Fruit fly (Drosophila melanogaster) whole organism, embryonic: ENCODE measurements around the gene CIA30.

ENCODE experiments used
- Abd-B ChIP-seq: fragments of 200-800 bp; sonication (Bioruptor generic); optimal IDR thresholded peaks from 2 replicates; lab custom pipeline; 2018; ENCODE audit warnings: missing biosample characterization, mild to moderate bottlenecking, missing genetic modification characterization, moderate library complexity
- Ada2b ChIP-seq: fragments of 200-800 bp; sonication (Bioruptor generic); IDR thresholded peaks from 2 replicates; pipeline ENCODE4 v1.3.6; 2022; ENCODE audit warnings: missing biosample characterization, missing genetic modification characterization
- Atf3 ChIP-seq: fragments of 200-800 bp; sonication (Bioruptor generic); optimal IDR thresholded peaks from 3 replicates; lab custom pipeline; 2016; ENCODE audit warnings: missing biosample characterization, missing genetic modification characterization
- CG10147 ChIP-seq: fragments of 200-800 bp; sonication (Bioruptor generic); optimal IDR thresholded peaks from 2 replicates; lab custom pipeline; 2019; ENCODE audit warnings: missing biosample characterization, mild to moderate bottlenecking, missing genetic modification characterization, moderate library complexity
- CG10543 ChIP-seq: fragments of 200-800 bp; sonication (Bioruptor generic); optimal IDR thresholded peaks from 3 replicates; lab custom pipeline; 2017; ENCODE audit warnings: missing biosample characterization, mild to moderate bottlenecking, missing genetic modification characterization, moderate library complexity
- CG12219 ChIP-seq: fragments of 200-800 bp; sonication (Bioruptor generic); optimal IDR thresholded peaks from 3 replicates; lab custom pipeline; 2018; ENCODE audit warnings: missing biosample characterization, mild to moderate bottlenecking, missing genetic modification characterization
- CG12236 ChIP-seq: fragments of 200-800 bp; sonication (Bioruptor generic); optimal IDR thresholded peaks from 2 replicates; lab custom pipeline; 2016; ENCODE audit warnings: missing biosample characterization, missing genetic modification characterization
- CG12391 ChIP-seq: fragments of 200-800 bp; sonication (Bioruptor generic); optimal IDR thresholded peaks from 3 replicates; lab custom pipeline; 2018; ENCODE audit warnings: missing biosample characterization, mild to moderate bottlenecking, missing genetic modification characterization, moderate library complexity
- CG12744 ChIP-seq: fragments of 200-800 bp; sonication (Bioruptor generic); optimal IDR thresholded peaks from 2 replicates; lab custom pipeline; 2016; ENCODE audit warnings: missing biosample characterization, missing genetic modification characterization
- CG13775 ChIP-seq: fragments of 200-800 bp; sonication (Bioruptor generic); optimal IDR thresholded peaks from 3 replicates; lab custom pipeline; 2017; ENCODE audit warnings: missing biosample characterization, mild to moderate bottlenecking, missing genetic modification characterization
- CG17328 ChIP-seq: fragments of 200-800 bp; sonication (Bioruptor generic); IDR thresholded peaks from 2 replicates; pipeline ENCODE4 v1.3.6; 2022; ENCODE audit warnings: missing biosample characterization, missing genetic modification characterization
- CG18011 ChIP-seq: fragments of 200-800 bp; sonication (Bioruptor generic); optimal IDR thresholded peaks from 2 replicates; lab custom pipeline; 2017; ENCODE audit warnings: missing biosample characterization, missing genetic modification characterization, mild to moderate bottlenecking, moderate library complexity, missing genotype
- CG2116 ChIP-seq: fragments of 200-800 bp; sonication (Bioruptor generic); optimal IDR thresholded peaks from 3 replicates; lab custom pipeline; 2018; ENCODE audit warnings: missing biosample characterization, mild to moderate bottlenecking, missing genetic modification characterization
- CG34422 ChIP-seq: fragments of 200-800 bp; sonication (Bioruptor generic); IDR thresholded peaks from 3 replicates; pipeline ENCODE4 v1.3.6; 2022; ENCODE audit warnings: missing biosample characterization, missing genetic modification characterization
- CG3847 ChIP-seq: fragments of 200-800 bp; sonication (Bioruptor generic); IDR thresholded peaks from 2 replicates; pipeline ENCODE4 v1.3.6; 2022; ENCODE audit warnings: missing biosample characterization, missing genetic modification characterization
- CG6254 ChIP-seq: fragments of 200-800 bp; sonication (Bioruptor generic); optimal IDR thresholded peaks from 3 replicates; lab custom pipeline; 2017; ENCODE audit warnings: mild to moderate bottlenecking, missing biosample characterization, missing genetic modification reagents, missing genetic modification characterization
- CG6272 ChIP-seq: fragments of 200-800 bp; sonication (Bioruptor generic); IDR thresholded peaks from 2 replicates; pipeline ENCODE4 v1.3.6; 2022; ENCODE audit warnings: missing biosample characterization, missing genetic modification characterization
- CG6683 ChIP-seq: fragments of 200-800 bp; sonication (Bioruptor generic); optimal IDR thresholded peaks from 2 replicates; lab custom pipeline; 2017; ENCODE audit warnings: missing biosample characterization, mild to moderate bottlenecking, missing genetic modification characterization, missing genetic modification reagents
- CG7556 ChIP-seq: fragments of 200-800 bp; sonication (Bioruptor generic); optimal IDR thresholded peaks from 2 replicates; lab custom pipeline; 2017; ENCODE audit warnings: missing biosample characterization, mild to moderate bottlenecking, missing genetic modification characterization
- CrebB ChIP-seq: fragments of 200-800 bp; sonication (Bioruptor generic); optimal IDR thresholded peaks from 3 replicates; lab custom pipeline; 2018; ENCODE audit warnings: missing biosample characterization, mild to moderate bottlenecking, missing genetic modification characterization
- HLH3B ChIP-seq: fragments of 200-800 bp; sonication (Bioruptor generic); IDR thresholded peaks from 2 replicates; pipeline ENCODE4 v1.3.6; 2022; ENCODE audit warnings: missing biosample characterization, missing genetic modification characterization
- HLHmδ ChIP-seq: fragments of 200-800 bp; sonication (Bioruptor generic); optimal IDR thresholded peaks from 2 replicates; lab custom pipeline; 2018; ENCODE audit warnings: missing biosample characterization, mild to moderate bottlenecking, missing genetic modification characterization, moderate library complexity
- Hmx ChIP-seq: fragments of 200-800 bp; sonication (Bioruptor generic); optimal IDR thresholded peaks from 2 replicates; lab custom pipeline; 2016; ENCODE audit warnings: missing biosample characterization, missing genetic modification characterization
- Kr ChIP-seq: fragments of 200-800 bp; sonication (Bioruptor generic); optimal IDR thresholded peaks from 2 replicates; lab custom pipeline; 2017; ENCODE audit warnings: missing biosample characterization, mild to moderate bottlenecking, missing genetic modification characterization
- NC2β ChIP-seq: fragments of 200-800 bp; sonication (Bioruptor generic); optimal IDR thresholded peaks from 2 replicates; lab custom pipeline; 2016; ENCODE audit warnings: missing biosample characterization, missing genetic modification characterization
- Oaz ChIP-seq: fragments of 200-800 bp; sonication (Bioruptor generic); IDR thresholded peaks from 2 replicates; pipeline ENCODE4 v1.3.6; 2022; ENCODE audit warnings: missing biosample characterization, missing genetic modification characterization
- PHDP ChIP-seq: fragments of 200-800 bp; sonication (Bioruptor generic); optimal IDR thresholded peaks from 3 replicates; lab custom pipeline; 2018; ENCODE audit warnings: missing biosample characterization, mild to moderate bottlenecking, missing genetic modification characterization, moderate library complexity
- Side ChIP-seq: fragments of 200-800 bp; sonication (Bioruptor generic); optimal IDR thresholded peaks from 2 replicates; lab custom pipeline; 2016; ENCODE audit warnings: missing biosample characterization, missing genetic modification characterization
- Spps ChIP-seq: fragments of 200-800 bp; sonication (Bioruptor generic); optimal IDR thresholded peaks from 2 replicates; lab custom pipeline; 2018; ENCODE audit warnings: missing biosample characterization, mild to moderate bottlenecking, missing genetic modification characterization
- TFAM ChIP-seq: fragments of 200-800 bp; sonication (Bioruptor generic); optimal IDR thresholded peaks from 2 replicates; lab custom pipeline; 2017; ENCODE audit warnings: missing biosample characterization, missing genetic modification characterization, inconsistent platforms
- Taf1 ChIP-seq: fragments of 200-800 bp; sonication (Bioruptor generic); IDR thresholded peaks from 2 replicates; pipeline ENCODE4 v1.3.6; 2022; ENCODE audit warnings: missing biosample characterization, missing genetic modification characterization
- bab2 ChIP-seq: fragments of 200-800 bp; sonication (Bioruptor generic); optimal IDR thresholded peaks from 2 replicates; lab custom pipeline; 2016; ENCODE audit warnings: missing biosample characterization, missing genetic modification characterization
- caup ChIP-seq: fragments of 200-800 bp; sonication (Bioruptor generic); optimal IDR thresholded peaks from 3 replicates; lab custom pipeline; 2017; ENCODE audit warnings: missing biosample characterization, mild to moderate bottlenecking, missing genetic modification characterization, moderate library complexity; ENCODE audit not compliant: severe bottlenecking
- chif ChIP-seq, 2 experiments: fragments of 200-800 bp; sonication (Bioruptor generic); optimal IDR thresholded peaks; 3 replicates each; lab custom pipeline; 2016; ENCODE audit warnings: missing biosample characterization in 2 of 2, missing genetic modification characterization in 2 of 2
- danr ChIP-seq: fragments of 200-800 bp; sonication (Bioruptor generic); IDR thresholded peaks from 2 replicates; pipeline ENCODE4 v1.3.6; 2022; ENCODE audit warnings: missing biosample characterization, missing genetic modification characterization
- dimm ChIP-seq: fragments of 200-800 bp; sonication (Bioruptor generic); IDR thresholded peaks from 2 replicates; pipeline ENCODE4 v1.3.6; 2022; ENCODE audit warnings: missing biosample characterization, missing genetic modification characterization
- disco-r ChIP-seq: fragments of 200-800 bp; sonication (Bioruptor generic); optimal IDR thresholded peaks from 2 replicates; lab custom pipeline; 2016; ENCODE audit warnings: missing biosample characterization, missing genetic modification characterization
- esg ChIP-seq: fragments of 200-800 bp; sonication (Bioruptor generic); conservative IDR thresholded peaks from 2 replicates; pipeline ENCODE4 v1.3.6; 2022; ENCODE audit warnings: missing biosample characterization, missing genetic modification characterization
- fd96Cb ChIP-seq: fragments of 200-800 bp; sonication (Bioruptor generic); optimal IDR thresholded peaks from 2 replicates; lab custom pipeline; 2018; ENCODE audit warnings: missing biosample characterization, mild to moderate bottlenecking, missing genetic modification characterization, moderate library complexity
- gem ChIP-seq: fragments of 200-800 bp; sonication (Bioruptor generic); optimal IDR thresholded peaks from 2 replicates; lab custom pipeline; 2019; ENCODE audit warnings: missing biosample characterization, mild to moderate bottlenecking, missing genetic modification characterization, moderate library complexity
- gro ChIP-seq: fragments of 200-800 bp; sonication (Bioruptor generic); optimal IDR thresholded peaks from 2 replicates; lab custom pipeline; 2016; ENCODE audit warnings: missing biosample characterization, missing genetic modification characterization
- hbn ChIP-seq: fragments of 200-800 bp; sonication (Bioruptor generic); IDR thresholded peaks from 2 replicates; pipeline ENCODE4 v1.3.6; 2022; ENCODE audit warnings: missing biosample characterization, missing genetic modification characterization; ENCODE audit not compliant: partially characterized antibody
- ind ChIP-seq: fragments of 200-800 bp; sonication (Bioruptor generic); optimal IDR thresholded peaks from 3 replicates; lab custom pipeline; 2016; ENCODE audit warnings: missing biosample characterization, missing genetic modification characterization
- insv ChIP-seq, 2 experiments: fragments of 200-800 bp; sonication (Bioruptor generic); optimal IDR thresholded peaks; 3 replicates each; lab custom pipeline; 2016 to 2018; ENCODE audit warnings: missing biosample characterization in 2 of 2, missing genetic modification characterization in 2 of 2
- nau ChIP-seq: fragments of 200-800 bp; sonication (Bioruptor generic); optimal IDR thresholded peaks from 3 replicates; lab custom pipeline; 2017; ENCODE audit warnings: missing biosample characterization, mild to moderate bottlenecking, missing genetic modification characterization, missing genetic modification reagents
- otp ChIP-seq: fragments of 200-800 bp; sonication (Bioruptor generic); IDR thresholded peaks from 3 replicates; pipeline ENCODE4, ENCODE4 v1.3.6; 2022; ENCODE audit warnings: missing biosample characterization, missing genetic modification characterization
- repo ChIP-seq: fragments of 200-800 bp; sonication (Bioruptor generic); optimal IDR thresholded peaks from 2 replicates; lab custom pipeline; 2016; ENCODE audit warnings: missing biosample characterization, missing genetic modification characterization
- row ChIP-seq: fragments of 200-800 bp; sonication (Bioruptor generic); IDR thresholded peaks from 3 replicates; pipeline ENCODE4 v1.3.6; 2022; ENCODE audit warnings: missing biosample characterization, missing genetic modification characterization
- slbo ChIP-seq: fragments of 200-800 bp; sonication (Bioruptor generic); IDR thresholded peaks from 2 replicates; pipeline ENCODE4 v1.3.6; 2022; ENCODE audit warnings: missing biosample characterization, missing genetic modification characterization
- toy ChIP-seq: fragments of 200-800 bp; sonication (Bioruptor generic); IDR thresholded peaks from 2 replicates; pipeline ENCODE4 v1.3.6; 2022; ENCODE audit warnings: missing biosample characterization, missing genetic modification characterization
- trem ChIP-seq: fragments of 200-800 bp; optimal IDR thresholded peaks from 3 replicates; lab custom pipeline; 2019; ENCODE audit warnings: missing biosample characterization, mild to moderate bottlenecking, missing genetic modification characterization, moderate library complexity
- tx ChIP-seq: fragments of 200-800 bp; sonication (Bioruptor generic); optimal IDR thresholded peaks from 2 replicates; lab custom pipeline; 2016; ENCODE audit warnings: missing biosample characterization, missing genetic modification characterization

CIA30 gene

dm6 chr3R:29690539-29690852 is 46.3 kb upstream of the CIA30 start (continued):
- TF ChIP-seq CG10543 (no peak), CG12219 (GFP tag; lab: Kevin White, UChicago) (peak; percentile 35), CG12744 (GFP tag; lab: Kevin White, UChicago) (no peak), CG6683 (no peak), NC2β (GFP tag; lab: Kevin White, UChicago) (peak; percentile 6), CG6272 (GFP tag; lab: Robert Waterston, UW) (no peak), CG10147 (no peak), Abd-B (peak; percentile 51), insv (GFP tag; optimal IDR thresholded peaks at IDR 0.05; lab: Kevin White, UChicago) (no peak), Oaz (GFP tag; lab: Robert Waterston, UW) (no peak), fd96Cb (tag; lab: Kevin White, UChicago) (peak; percentile 59), CG12391 (tag; lab: Kevin White, UChicago) (peak; percentile 61), Hmx (GFP tag; lab: Kevin White, UChicago) (no peak), PHDP (peak; percentile 64), Taf1 (GFP tag; lab: Robert Waterston, UW) (no peak), nau (GFP tag; lab: Kevin White, UChicago) (no peak), repo (GFP tag; lab: Kevin White, UChicago) (no peak), CG18011 (no peak), CG2116 (GFP tag; lab: Kevin White, UChicago) (no peak), TFAM (GFP tag; lab: Kevin White, UChicago) (no peak), CG3847 (0 out of 2 replicates have a peak, but pooled peaks have one; percentile 20), row (GFP tag; lab: Robert Waterston, UW) (peak; percentile 68), HLH3B (GFP tag; lab: Robert Waterston, UW) (no peak), bab2 (GFP tag; lab: Kevin White, UChicago) (peak; percentile 28), CG17328 (GFP tag; lab: Robert Waterston, UW) (peak; percentile 43; the same call in 1 of the 2 replicates), otp (GFP tag; lab: Robert Waterston, UW) (no peak), CG12236 (GFP tag; lab: Kevin White, UChicago) (no peak), disco-r (no peak), esg (GFP tag; lab: Robert Waterston, UW) (0 out of 2 replicates have a peak, but pooled peaks have one; percentile 38), dimm (GFP tag; lab: Robert Waterston, UW) (no peak), CrebB (tag; lab: Kevin White, UChicago) (no peak), Atf3 (GFP tag; lab: Kevin White, UChicago) (no peak), gem (tag; lab: Kevin White, UChicago) (peak; percentile 72), HLHmδ (GFP tag; lab: Kevin White, UChicago) (no peak), Ada2b (GFP tag; lab: Robert Waterston, UW) (peak; percentile 58), CG13775 (GFP tag; lab: Kevin White, UChicago) (peak; percentile 34), toy (GFP tag; lab: Robert Waterston, UW) (no peak), Kr (GFP tag; lab: Kevin White, UChicago) (no peak), danr (GFP tag; lab: Robert Waterston, UW) (no peak), slbo (GFP tag; lab: Robert Waterston, UW) (no peak), Spps (tag; lab: Kevin White, UChicago) (peak; percentile 36), CG7556 (GFP tag; lab: Kevin White, UChicago) (peak; percentile 46), CG34422 (GFP tag; lab: Robert Waterston, UW) (no peak), gro (no peak), ind (peak; percentile 19), CG6254 (GFP tag; lab: Kevin White, UChicago) (no peak), Side (no peak), caup (no peak), chif (GFP tag; optimal IDR thresholded peaks at IDR 0.05; lab: Kevin White, UChicago) (peak; percentile 4 to 46), tx (GFP tag; lab: Kevin White, UChicago) (no peak), hbn (GFP tag; lab: Robert Waterston, UW) (no peak), trem (tag; lab: Kevin White, UChicago) (peak; percentile 39)
